Fruit fly (Drosophila melanogaster) whole organism, wandering third instar larva: ENCODE results near the gene Vps13B.
A peak's percentile ranks its signal among the peaks of the same experiment; 100 is the strongest.

Experiments
- CG32264 ChIP-seq: fragments of 200-800 bp; sonication (Bioruptor generic); optimal IDR thresholded peaks from 2 replicates; lab custom pipeline; 2016; ENCODE audit warnings: missing biosample characterization, missing genetic modification characterization
- CG9705 ChIP-seq: fragments of 200-800 bp; sonication (Bioruptor generic); optimal IDR thresholded peaks from 2 replicates; lab custom pipeline; 2018; ENCODE audit warnings: missing biosample characterization, mild to moderate bottlenecking, missing genetic modification characterization
- CrebA ChIP-seq: fragments of 200-800 bp; sonication (Bioruptor generic); optimal IDR thresholded peaks from 2 replicates; lab custom pipeline; 2016; ENCODE audit warnings: missing biosample characterization, mild to moderate bottlenecking, missing genetic modification characterization, borderline replicate concordance
- Dfd ChIP-seq: fragments of >200 bp; optimal IDR thresholded peaks from 2 replicates; lab custom pipeline; 2017; ENCODE audit warnings: missing biosample characterization, missing genetic modification characterization
- Dif ChIP-seq: fragments of 200-275, 200-300 bp; sonication (Bioruptor generic); optimal IDR thresholded peaks from 2 replicates; lab custom pipeline; 2018; ENCODE audit warnings: missing biosample characterization, missing genetic modification characterization; ENCODE audit not compliant: partially characterized antibody
- GATAd ChIP-seq: sonication (Bioruptor generic); optimal IDR thresholded peaks from 2 replicates; lab custom pipeline; 2016; ENCODE audit warnings: missing biosample characterization, missing genetic modification characterization
- HLH106 ChIP-seq: fragments of 200-800 bp; optimal IDR thresholded peaks from 3 replicates; lab custom pipeline; 2019; ENCODE audit warnings: missing biosample characterization, mild to moderate bottlenecking, missing genetic modification characterization, moderate library complexity
- Hnf4 ChIP-seq: fragments of 200-800 bp; sonication (Bioruptor generic); optimal IDR thresholded peaks from 2 replicates; lab custom pipeline; 2016; ENCODE audit warnings: missing biosample characterization, mild to moderate bottlenecking, missing genetic modification characterization
- Hr78 ChIP-seq: fragments of >200 bp; optimal IDR thresholded peaks from 2 replicates; lab custom pipeline; 2017; ENCODE audit warnings: missing biosample characterization, missing genetic modification characterization
- Hr83 ChIP-seq: fragments of 200-300 bp; sonication (Bioruptor generic); optimal IDR thresholded peaks from 2 replicates; lab custom pipeline; 2016; ENCODE audit warnings: missing biosample characterization, mild to moderate bottlenecking, missing genetic modification characterization, moderate library complexity; ENCODE audit not compliant: poor library complexity, severe bottlenecking
- Mio ChIP-seq: sonication (Bioruptor generic); optimal IDR thresholded peaks from 2 replicates; lab custom pipeline; 2016; ENCODE audit warnings: missing biosample characterization, missing genetic modification characterization
- Myc ChIP-seq: fragments of >200 bp; optimal IDR thresholded peaks from 2 replicates; lab custom pipeline; 2017
- N ChIP-seq: fragments of >200 bp; optimal IDR thresholded peaks from 2 replicates; lab custom pipeline; 2018; ENCODE audit warnings: missing biosample characterization, missing external identifiers, missing genetic modification characterization
- OdsH ChIP-seq: fragments of 200-800 bp; sonication (Bioruptor generic); optimal IDR thresholded peaks from 2 replicates; lab custom pipeline; 2016; ENCODE audit warnings: missing biosample characterization, mild to moderate bottlenecking, missing genetic modification characterization
- Vsx2 ChIP-seq: fragments of 200-300, 225-300 bp; sonication (Bioruptor generic); optimal IDR thresholded peaks from 2 replicates; lab custom pipeline; 2018; ENCODE audit warnings: missing biosample characterization, missing genetic modification characterization; ENCODE audit not compliant: partially characterized antibody
- brk ChIP-seq: fragments of 200-800 bp; sonication (Bioruptor generic); optimal IDR thresholded peaks from 2 replicates; lab custom pipeline; 2016; ENCODE audit warnings: missing biosample characterization, mild to moderate bottlenecking, missing genetic modification characterization
- dl ChIP-seq, 2 experiments: fragments of 175-275, 200-275 bp in 1 of 2; fragments of 200-275 bp in 1 of 2; sonication (Bioruptor generic); optimal IDR thresholded peaks; lab custom pipeline; 2018; ENCODE audit warnings: mild to moderate bottlenecking in 2 of 2, missing biosample characterization in 2 of 2, missing genetic modification characterization in 2 of 2, moderate library complexity in 2 of 2; ENCODE audit not compliant: partially characterized antibody in 2 of 2, insufficient read depth in 1 of 2
- dmrt93B ChIP-seq: fragments of 200-800 bp; sonication (Bioruptor generic); optimal IDR thresholded peaks from 2 replicates; lab custom pipeline; 2018; ENCODE audit warnings: missing biosample characterization, mild to moderate bottlenecking, missing genetic modification characterization
- dsf ChIP-seq: sonication (Bioruptor generic); optimal IDR thresholded peaks from 2 replicates; lab custom pipeline; 2016; ENCODE audit warnings: missing biosample characterization, missing genetic modification characterization, borderline replicate concordance
- ey ChIP-seq: fragments of 200-800 bp; sonication (Bioruptor generic); optimal IDR thresholded peaks from 2 replicates; lab custom pipeline; 2016; ENCODE audit warnings: missing biosample characterization, missing genetic modification characterization
- foxo ChIP-seq, 2 experiments: fragments of 200-800 bp; sonication (Bioruptor generic); optimal IDR thresholded peaks; 2 replicates in 1 of 2; 3 replicates in 1 of 2; lab custom pipeline; 2016 to 2017; ENCODE audit warnings: missing biosample characterization in 2 of 2, missing genetic modification characterization in 2 of 2
- fru ChIP-seq: fragments of 200-800 bp; sonication (Bioruptor generic); optimal IDR thresholded peaks from 3 replicates; lab custom pipeline; 2016; ENCODE audit warnings: missing biosample characterization, mild to moderate bottlenecking, missing genetic modification characterization
- h ChIP-seq: fragments of 200-800 bp; sonication (Bioruptor generic); optimal IDR thresholded peaks from 3 replicates; lab custom pipeline; 2016; ENCODE audit warnings: missing biosample characterization, mild to moderate bottlenecking, missing genetic modification characterization
- jim ChIP-seq: fragments of 175-275, 200-325 bp; sonication (Bioruptor generic); optimal IDR thresholded peaks from 2 replicates; lab custom pipeline; 2016; ENCODE audit warnings: missing biosample characterization, mild to moderate bottlenecking, missing genetic modification characterization
- lola ChIP-seq: fragments of >200 bp; optimal IDR thresholded peaks from 2 replicates; lab custom pipeline; 2017; ENCODE audit warnings: missing biosample characterization, missing genetic modification characterization
- pan ChIP-seq: fragments of >200 bp; optimal IDR thresholded peaks from 2 replicates; lab custom pipeline; 2017
- psq ChIP-seq: fragments of 200-800 bp; sonication (Bioruptor generic); optimal IDR thresholded peaks from 3 replicates; lab custom pipeline; 2017; ENCODE audit warnings: missing biosample characterization, mild to moderate bottlenecking, missing genetic modification characterization, moderate library complexity
- rgr ChIP-seq: fragments of 200-800 bp; sonication (Bioruptor generic); optimal IDR thresholded peaks from 3 replicates; lab custom pipeline; 2016; ENCODE audit warnings: missing biosample characterization, mild to moderate bottlenecking, missing genetic modification characterization
- sage ChIP-seq: fragments of 200-800 bp; sonication (Bioruptor generic); optimal IDR thresholded peaks from 2 replicates; lab custom pipeline; 2016; ENCODE audit warnings: missing biosample characterization, mild to moderate bottlenecking, missing genetic modification characterization
- sv ChIP-seq: fragments of 200-800 bp; sonication (Bioruptor generic); optimal IDR thresholded peaks from 3 replicates; lab custom pipeline; 2016; ENCODE audit warnings: missing biosample characterization, missing genetic modification characterization
- tai ChIP-seq: sonication (Bioruptor generic); optimal IDR thresholded peaks from 2 replicates; lab custom pipeline; 2016; ENCODE audit warnings: missing biosample characterization, missing genetic modification characterization
- usp ChIP-seq: fragments of >200 bp; optimal IDR thresholded peaks from 2 replicates; lab custom pipeline; 2017; ENCODE audit warnings: missing biosample characterization, missing genetic modification characterization
- woc ChIP-seq: sonication (Bioruptor generic); optimal IDR thresholded peaks from 2 replicates; lab custom pipeline; 2016; ENCODE audit warnings: missing biosample characterization, mild to moderate bottlenecking, missing genetic modification characterization

Gene Vps13B

dm6 chr3R:29935756-29936155 is at the start of gene Vps13B, which contains the start of gene eIF2Balpha:
TSS of gene Vps13B (plus strand) at chr3R:29935978.
TSS of gene eIF2Balpha (minus strand) at chr3R:29935888.
- no peak for TF ChIP-seq fru (GFP tag; lab: Kevin White, UChicago)
- TF ChIP-seq Dif (GFP tag; lab: Kevin White, UChicago) = peak; percentile 100
- no peak for TF ChIP-seq CrebA (GFP tag; lab: Kevin White, UChicago)
- TF ChIP-seq dl (GFP tag; optimal IDR thresholded peaks at IDR 0.05; lab: Kevin White, UChicago; ENCODE audit: insufficient read depth in 1 of 2, partially characterized antibody in 2 of 2) = peak; percentile 95 to 96
- TF ChIP-seq lola = no peak
- peak; percentile 100 for TF ChIP-seq Vsx2

- TF ChIP-seq OdsH (peak; percentile 13), dmrt93B (GFP tag; lab: Kevin White, UChicago) (no peak), CG9705 (GFP tag; lab: Kevin White, UChicago) (no peak), Hr83 (GFP tag; lab: Kevin White, UChicago) (peak; percentile 88), rgr (peak; percentile 21), h (GFP tag; lab: Kevin White, UChicago) (peak; percentile 52), N (GFP tag; lab: Kevin White, UChicago) (no peak), HLH106 (tag; lab: Kevin White, UChicago) (no peak), psq (GFP tag; lab: Kevin White, UChicago) (no peak), Hnf4 (GFP tag; lab: Kevin White, UChicago) (peak; percentile 54), Hr78 (GFP tag; lab: Kevin White, UChicago) (no peak), foxo (GFP tag; optimal IDR thresholded peaks at IDR 0.05; lab: Kevin White, UChicago) (peak in 1 of 2 experiments; percentile 1), ey (GFP tag; lab: Kevin White, UChicago) (no peak)
These were observed 44.6 kb upstream of the Vps13B start for dm6 chr3R:29891183-29891582.

dm6 chr3R:29893030-29893429 is 42.7 kb upstream of the Vps13B start:
- TF ChIP-seq fru (GFP tag; lab: Kevin White, UChicago) (no peak), CG9705 (GFP tag; lab: Kevin White, UChicago) (no peak), jim (GFP tag; lab: Kevin White, UChicago) (no peak), Dif (GFP tag; lab: Kevin White, UChicago) (no peak), CG32264 (no peak), OdsH (no peak), GATAd (no peak), woc (GFP tag; lab: Kevin White, UChicago) (no peak), dsf (GFP tag; lab: Kevin White, UChicago) (no peak), Vsx2 (no peak), psq (GFP tag; lab: Kevin White, UChicago) (no peak), Mio (GFP tag; lab: Kevin White, UChicago) (no peak), sage (GFP tag; lab: Kevin White, UChicago) (no peak), h (GFP tag; lab: Kevin White, UChicago) (no peak), foxo (GFP tag; optimal IDR thresholded peaks at IDR 0.05; lab: Kevin White, UChicago) (no peak), dl (GFP tag; optimal IDR thresholded peaks at IDR 0.05; lab: Kevin White, UChicago; ENCODE audit: insufficient read depth in 1 of 2, partially characterized antibody in 2 of 2) (no peak), tai (GFP tag; lab: Kevin White, UChicago) (no peak), usp (no peak), Hnf4 (GFP tag; lab: Kevin White, UChicago) (no peak)

- no peak for TF ChIP-seq brk (GFP tag; lab: Kevin White, UChicago)
- no peak for TF ChIP-seq usp
- TF ChIP-seq pan (lab: Kevin White, UChicago) = no peak
- no peak for TF ChIP-seq Vsx2
- TF ChIP-seq GATAd = no peak
- TF ChIP-seq Dfd (GFP tag; lab: Kevin White, UChicago) = no peak
- TF ChIP-seq foxo (GFP tag; optimal IDR thresholded peaks at IDR 0.05; lab: Kevin White, UChicago) = no peak
- no peak for TF ChIP-seq tai (GFP tag; lab: Kevin White, UChicago)
- TF ChIP-seq CG32264 = no peak
- peak; percentile 14 for TF ChIP-seq sv
- TF ChIP-seq Hr83 (GFP tag; lab: Kevin White, UChicago) = no peak
- no peak for TF ChIP-seq dl (GFP tag; optimal IDR thresholded peaks at IDR 0.05; lab: Kevin White, UChicago; ENCODE audit: insufficient read depth in 1 of 2, partially characterized antibody in 2 of 2)
- TF ChIP-seq HLH106 (tag; lab: Kevin White, UChicago) = peak; percentile 39
- TF ChIP-seq Myc (lab: Kevin White, UChicago) = no peak
- no peak for TF ChIP-seq ey (GFP tag; lab: Kevin White, UChicago)
- TF ChIP-seq jim (GFP tag; lab: Kevin White, UChicago) = no peak
- no peak for TF ChIP-seq N (GFP tag; lab: Kevin White, UChicago)
- no peak for TF ChIP-seq CrebA (GFP tag; lab: Kevin White, UChicago)
- peak; percentile 4 for TF ChIP-seq h (GFP tag; lab: Kevin White, UChicago)
These were observed 41.4 kb upstream of the Vps13B start for dm6 chr3R:29894393-29894792.
